Fruit fly (Drosophila melanogaster) whole organism, embryonic: ENCODE data around the gene CG45490.

ENCODE experiments used
- Atf-2 ChIP-seq: fragments of 200-800 bp; sonication (Bioruptor generic); optimal IDR thresholded peaks from 2 replicates; lab custom pipeline; 2016; ENCODE audit warnings: missing biosample characterization, missing genetic modification characterization
- Atf3 ChIP-seq: fragments of 200-800 bp; sonication (Bioruptor generic); optimal IDR thresholded peaks from 3 replicates; lab custom pipeline; 2016; ENCODE audit warnings: missing biosample characterization, missing genetic modification characterization
- Atf6 ChIP-seq: fragments of 200-800 bp; sonication (Bioruptor generic); IDR thresholded peaks from 2 replicates; pipeline ENCODE4 v1.3.6; 2022; ENCODE audit warnings: missing biosample characterization, missing genetic modification characterization
- CG10209 ChIP-seq: fragments of 200-800 bp; sonication (Bioruptor generic); optimal IDR thresholded peaks from 3 replicates; lab custom pipeline; 2017; ENCODE audit warnings: missing biosample characterization, mild to moderate bottlenecking, missing genetic modification characterization, missing genetic modification reagents
- CG10565 ChIP-seq: fragments of 200-800 bp; sonication (Bioruptor generic); optimal IDR thresholded peaks from 3 replicates; lab custom pipeline; 2016; ENCODE audit warnings: missing biosample characterization, mild to moderate bottlenecking, missing genetic modification characterization
- CG11723 ChIP-seq: fragments of 200-800 bp; sonication (Bioruptor generic); optimal IDR thresholded peaks from 2 replicates; lab custom pipeline; 2017; ENCODE audit warnings: missing biosample characterization, mild to moderate bottlenecking, missing genetic modification characterization
- CG12219 ChIP-seq: fragments of 200-800 bp; sonication (Bioruptor generic); optimal IDR thresholded peaks from 3 replicates; lab custom pipeline; 2018; ENCODE audit warnings: missing biosample characterization, mild to moderate bottlenecking, missing genetic modification characterization
- CG15514 ChIP-seq: fragments of 200-800 bp; sonication (Bioruptor generic); optimal IDR thresholded peaks from 3 replicates; lab custom pipeline; 2017; ENCODE audit warnings: missing biosample characterization, missing genetic modification characterization, mild to moderate bottlenecking, moderate library complexity, missing genetic modification reagents
- CG1603 ChIP-seq: fragments of 200-800 bp; sonication (Bioruptor generic); optimal IDR thresholded peaks from 2 replicates; lab custom pipeline; 2019; ENCODE audit warnings: missing biosample characterization, mild to moderate bottlenecking, missing genetic modification characterization, moderate library complexity
- CG16779 ChIP-seq: fragments of 200-800 bp; sonication (Bioruptor generic); IDR thresholded peaks from 2 replicates; pipeline ENCODE4 v1.3.6; 2022; ENCODE audit warnings: missing biosample characterization, missing genetic modification characterization
- CG18262 ChIP-seq: fragments of 200-800 bp; optimal IDR thresholded peaks from 3 replicates; lab custom pipeline; 2019; ENCODE audit warnings: missing biosample characterization, mild to moderate bottlenecking, missing genetic modification characterization, moderate library complexity
- CG3065 ChIP-seq: fragments of 200-800 bp; sonication (Bioruptor generic); optimal IDR thresholded peaks from 2 replicates; lab custom pipeline; 2016; ENCODE audit warnings: missing biosample characterization, missing genetic modification characterization
- CG31388 ChIP-seq: fragments of 200-800 bp; sonication (Bioruptor generic); optimal IDR thresholded peaks from 2 replicates; lab custom pipeline; 2016; ENCODE audit warnings: missing biosample characterization, missing genetic modification characterization
- CG3163 ChIP-seq: fragments of 200-800 bp; sonication (Bioruptor generic); optimal IDR thresholded peaks from 3 replicates; lab custom pipeline; 2016; ENCODE audit warnings: missing biosample characterization, missing genetic modification characterization
- CG33557 ChIP-seq: fragments of 200-800 bp; sonication (Bioruptor generic); optimal IDR thresholded peaks from 2 replicates; lab custom pipeline; 2019; ENCODE audit warnings: missing biosample characterization, mild to moderate bottlenecking, missing genetic modification characterization, moderate library complexity
- CG4282 ChIP-seq: fragments of 200-800 bp; sonication (Bioruptor generic); optimal IDR thresholded peaks from 2 replicates; lab custom pipeline; 2016; ENCODE audit warnings: missing biosample characterization, missing genetic modification characterization
- CG4404 ChIP-seq: fragments of 200-800 bp; sonication (Bioruptor generic); IDR thresholded peaks from 2 replicates; pipeline ENCODE4 v1.3.6; 2022; ENCODE audit warnings: missing biosample characterization, missing genetic modification characterization
- CG4617 ChIP-seq: fragments of 200-800 bp; sonication (Bioruptor generic); optimal IDR thresholded peaks from 3 replicates; lab custom pipeline; 2016; ENCODE audit warnings: missing biosample characterization, missing genetic modification characterization, borderline replicate concordance
- CG5180 ChIP-seq: fragments of 200-800 bp; sonication (Bioruptor generic); optimal IDR thresholded peaks from 3 replicates; lab custom pipeline; 2017; ENCODE audit warnings: missing biosample characterization, missing genetic modification characterization, mild to moderate bottlenecking, moderate library complexity, missing genetic modification reagents
- CG6791 ChIP-seq: fragments of 200-800 bp; sonication (Bioruptor generic); IDR thresholded peaks from 3 replicates; pipeline ENCODE4 v1.3.6; 2022; ENCODE audit warnings: missing biosample characterization, missing genetic modification characterization; ENCODE audit not compliant: partially characterized antibody
- CG7963 ChIP-seq: fragments of 200-800 bp; sonication (Bioruptor generic); IDR thresholded peaks from 3 replicates; pipeline ENCODE4 v1.3.6; 2022; ENCODE audit warnings: missing biosample characterization, missing genetic modification characterization; ENCODE audit not compliant: partially characterized antibody
- CTCF ChIP-seq: fragments of 200-800 bp; sonication (Bioruptor generic); optimal IDR thresholded peaks from 2 replicates; lab custom pipeline; 2017; ENCODE audit warnings: missing biosample characterization, mild to moderate bottlenecking, missing genetic modification characterization, moderate library complexity
- E2f2 ChIP-seq: fragments of 200-800 bp; sonication (Bioruptor generic); IDR thresholded peaks from 2 replicates; pipeline ENCODE4 v1.3.6; 2022; ENCODE audit warnings: missing biosample characterization, missing genetic modification characterization
- HHEX ChIP-seq: fragments of 200-800 bp; sonication (Bioruptor generic); optimal IDR thresholded peaks from 3 replicates; lab custom pipeline; 2017; ENCODE audit warnings: missing biosample characterization, mild to moderate bottlenecking, missing genetic modification characterization, missing genetic modification reagents
- Hey ChIP-seq: fragments of 200-800 bp; sonication (Bioruptor generic); optimal IDR thresholded peaks from 3 replicates; lab custom pipeline; 2018; ENCODE audit warnings: missing biosample characterization, mild to moderate bottlenecking, missing genetic modification characterization
- Hr39 ChIP-seq: fragments of >200 bp; optimal IDR thresholded peaks from 2 replicates; lab custom pipeline; 2017
- Lpt ChIP-seq: fragments of >200 bp; optimal IDR thresholded peaks from 2 replicates; lab custom pipeline; 2018; ENCODE audit warnings: missing biosample characterization, missing genetic modification characterization
- NK7.1 ChIP-seq: fragments of 200-800 bp; sonication (Bioruptor generic); optimal IDR thresholded peaks from 3 replicates; lab custom pipeline; 2016; ENCODE audit warnings: missing biosample characterization, missing genetic modification characterization
- NfI ChIP-seq: fragments of 200-800 bp; sonication (Bioruptor generic); optimal IDR thresholded peaks from 3 replicates; lab custom pipeline; 2018; ENCODE audit warnings: missing biosample characterization, mild to moderate bottlenecking, missing genetic modification characterization, moderate library complexity
- PHDP ChIP-seq: fragments of 200-800 bp; sonication (Bioruptor generic); optimal IDR thresholded peaks from 3 replicates; lab custom pipeline; 2018; ENCODE audit warnings: missing biosample characterization, mild to moderate bottlenecking, missing genetic modification characterization, moderate library complexity
- Sry-β ChIP-seq: fragments of 200-800 bp; sonication (Bioruptor generic); optimal IDR thresholded peaks from 2 replicates; lab custom pipeline; 2018; ENCODE audit warnings: missing biosample characterization, mild to moderate bottlenecking, missing genetic modification characterization, moderate library complexity
- Stat92E ChIP-seq, 3 experiments: fragments of >200 bp in 2 of 3; fragments of 200-800 bp in 1 of 3; sonication (Bioruptor generic) in 1 of 3; optimal IDR thresholded peaks; 2 replicates each; lab custom pipeline; 2017 to 2019; ENCODE audit warnings: missing biosample characterization in 3 of 3, missing genetic modification characterization in 3 of 3, mild to moderate bottlenecking in 1 of 3, moderate library complexity in 1 of 3
- az2 ChIP-seq: fragments of 200-800 bp; sonication (Bioruptor generic); optimal IDR thresholded peaks from 3 replicates; lab custom pipeline; 2016; ENCODE audit warnings: missing biosample characterization, missing genetic modification characterization
- caup ChIP-seq: fragments of 200-800 bp; sonication (Bioruptor generic); optimal IDR thresholded peaks from 3 replicates; lab custom pipeline; 2017; ENCODE audit warnings: missing biosample characterization, mild to moderate bottlenecking, missing genetic modification characterization, moderate library complexity; ENCODE audit not compliant: severe bottlenecking
- cwo ChIP-seq: fragments of 200-800 bp; sonication (Bioruptor generic); optimal IDR thresholded peaks from 3 replicates; lab custom pipeline; 2017; ENCODE audit warnings: missing biosample characterization, missing genetic modification characterization, mild to moderate bottlenecking, moderate library complexity, missing genetic modification reagents
- en ChIP-seq: fragments of 200-800 bp; sonication (Bioruptor generic); optimal IDR thresholded peaks from 2 replicates; lab custom pipeline; 2016; ENCODE audit warnings: missing biosample characterization, missing genetic modification characterization
- fd64A ChIP-seq: fragments of 200-800 bp; sonication (Bioruptor generic); optimal IDR thresholded peaks from 3 replicates; lab custom pipeline; 2018; ENCODE audit warnings: missing biosample characterization, mild to moderate bottlenecking, missing genetic modification characterization
- gcm2 ChIP-seq: fragments of 200-800 bp; sonication (Bioruptor generic); optimal IDR thresholded peaks from 2 replicates; lab custom pipeline; 2016; ENCODE audit warnings: missing biosample characterization, missing genetic modification characterization
- kni ChIP-seq: fragments of 200-800 bp; sonication (Bioruptor generic); optimal IDR thresholded peaks from 3 replicates; lab custom pipeline; 2017; ENCODE audit warnings: mild to moderate bottlenecking, missing biosample characterization, missing genetic modification reagents, missing genetic modification characterization
- lbe ChIP-seq: fragments of 200-800 bp; sonication (Bioruptor generic); optimal IDR thresholded peaks from 2 replicates; lab custom pipeline; 2016; ENCODE audit warnings: missing biosample characterization, mild to moderate bottlenecking, missing genetic modification characterization
- lilli ChIP-seq: fragments of 200-800 bp; sonication (Bioruptor generic); optimal IDR thresholded peaks from 3 replicates; lab custom pipeline; 2016; ENCODE audit warnings: missing biosample characterization, missing genetic modification characterization
- luna ChIP-seq: fragments of 200-800 bp; sonication (Bioruptor generic); optimal IDR thresholded peaks from 2 replicates; lab custom pipeline; 2016; ENCODE audit warnings: missing biosample characterization, missing genetic modification characterization
- mirr ChIP-seq: fragments of 200-800 bp; sonication (Bioruptor generic); optimal IDR thresholded peaks from 3 replicates; lab custom pipeline; 2018; ENCODE audit warnings: missing biosample characterization, mild to moderate bottlenecking, missing genetic modification characterization
- pb ChIP-seq: fragments of 200-800 bp; sonication (Bioruptor generic); optimal IDR thresholded peaks from 3 replicates; lab custom pipeline; 2016; ENCODE audit warnings: missing biosample characterization, missing genetic modification characterization
- rib ChIP-seq: fragments of 200-800 bp; sonication (Bioruptor generic); IDR thresholded peaks from 2 replicates; pipeline ENCODE4 v1.3.6; 2022; ENCODE audit warnings: missing biosample characterization, missing genetic modification characterization
- row ChIP-seq: fragments of 200-800 bp; sonication (Bioruptor generic); IDR thresholded peaks from 3 replicates; pipeline ENCODE4 v1.3.6; 2022; ENCODE audit warnings: missing biosample characterization, missing genetic modification characterization
- sens-2 ChIP-seq: fragments of 200-800 bp; sonication (Bioruptor generic); IDR thresholded peaks from 2 replicates; pipeline ENCODE4 v1.3.6; 2022; ENCODE audit warnings: missing biosample characterization, missing genetic modification characterization
- sr ChIP-seq: fragments of 200-800 bp; sonication (Bioruptor generic); IDR thresholded peaks from 3 replicates; pipeline ENCODE4 v1.3.6; 2022; ENCODE audit warnings: missing biosample characterization, missing genetic modification characterization
- vnd ChIP-seq: fragments of 200-800 bp; sonication (Bioruptor generic); IDR thresholded peaks from 3 replicates; pipeline ENCODE4 v1.3.6; 2022; ENCODE audit warnings: missing biosample characterization, missing genetic modification characterization; ENCODE audit not compliant: partially characterized antibody
- vvl ChIP-seq: fragments of 200-800 bp; sonication (Bioruptor generic); IDR thresholded peaks from 2 replicates; pipeline ENCODE4 v1.3.6; 2022; ENCODE audit warnings: missing biosample characterization, missing genetic modification characterization

The CG45490 gene

dm6 chrX:19889128-19889756, 44.9 kb downstream of the CG45490 start (continued):
- TF ChIP-seq sr (GFP tag; lab: Robert Waterston, UW) (peak; percentile 46; the same call in 1 of the 3 replicates), CTCF (no peak), Hr39 (lab: Kevin White, UChicago) (no peak), gcm2 (GFP tag; lab: Kevin White, UChicago) (peak; percentile 63), CG7963 (GFP tag; lab: Robert Waterston, UW) (no peak), PHDP (peak; percentile 79), CG16779 (GFP tag; lab: Robert Waterston, UW) (peak; percentile 53; the same call in 1 of the 2 replicates), NfI (GFP tag; lab: Kevin White, UChicago) (peak; percentile 90), CG6791 (GFP tag; lab: Robert Waterston, UW) (no peak), pb (GFP tag; lab: Kevin White, UChicago) (peak; percentile 67), fd64A (peak; percentile 8), CG33557 (GFP tag; lab: Kevin White, UChicago) (peak; percentile 67), CG1603 (tag; lab: Kevin White, UChicago) (peak; percentile 91), mirr (peak; percentile 29), CG31388 (GFP tag; lab: Kevin White, UChicago) (no peak), Atf-2 (GFP tag; lab: Kevin White, UChicago) (peak; percentile 82), CG4617 (peak; percentile 56), CG5180 (GFP tag; lab: Kevin White, UChicago) (peak; percentile 59), sens-2 (GFP tag; lab: Robert Waterston, UW) (peak; percentile 75), cwo (GFP tag; lab: Kevin White, UChicago) (peak; percentile 66), Lpt (GFP tag; lab: Kevin White, UChicago) (no peak), rib (GFP tag; lab: Robert Waterston, UW) (peak; percentile 79), HHEX (GFP tag; lab: Kevin White, UChicago) (peak; percentile 81), CG4282 (GFP tag; lab: Kevin White, UChicago) (peak; percentile 69), CG15514 (GFP tag; lab: Kevin White, UChicago) (peak; percentile 68), CG18262 (tag; lab: Kevin White, UChicago) (peak; percentile 85), CG11723 (GFP tag; lab: Kevin White, UChicago) (peak; percentile 46), Atf6 (peak; percentile 81), kni (GFP tag; lab: Kevin White, UChicago) (no peak), Sry-β (no peak), Stat92E (GFP tag; optimal IDR thresholded peaks at IDR 0.05; lab: Kevin White, UChicago) (no peak), CG4404 (GFP tag; lab: Robert Waterston, UW) (peak; percentile 92), NK7.1 (GFP tag; lab: Kevin White, UChicago) (peak; percentile 69), luna (GFP tag; lab: Kevin White, UChicago) (peak; percentile 76), caup (GFP tag; lab: Kevin White, UChicago) (peak; percentile 84), row (GFP tag; lab: Robert Waterston, UW) (peak; percentile 88), E2f2 (GFP tag; lab: Robert Waterston, UW) (peak; percentile 53; the same call in 1 of the 2 replicates), vnd (GFP tag; lab: Robert Waterston, UW) (no peak), CG3163 (GFP tag; lab: Kevin White, UChicago) (peak; percentile 72), Atf3 (GFP tag; lab: Kevin White, UChicago) (peak; percentile 87), CG10565 (GFP tag; lab: Kevin White, UChicago) (no peak), CG10209 (GFP tag; lab: Kevin White, UChicago) (peak; percentile 82), CG12219 (GFP tag; lab: Kevin White, UChicago) (peak; percentile 79), vvl (GFP tag; lab: Robert Waterston, UW) (peak; percentile 85), lilli (GFP tag; lab: Kevin White, UChicago) (peak; percentile 91), az2 (GFP tag; lab: Kevin White, UChicago) (peak; percentile 85), en (GFP tag; lab: Kevin White, UChicago) (peak; percentile 78), lbe (GFP tag; lab: Kevin White, UChicago) (peak; percentile 45), CG3065 (GFP tag; lab: Kevin White, UChicago) (peak; percentile 61), Hey (peak; percentile 44)
